Worm (Caenorhabditis elegans): ENCODE data around the gene C01G10.18.

C01G10.18 gene

ce11 chrV:15085335-15085800 lies 3.1 kb downstream of the C01G10.18 start, which contains the start of the genes ahsa-1 and C01G10.7 (continued):
- TF ChIP-seq nhr-41 (GFP tag; IDR thresholded peaks at IDR 0.05) (no peak), F10B5.3 (tag; optimal IDR thresholded peaks at IDR 0.05) (no peak), spr-1 (tag; optimal IDR thresholded peaks at IDR 0.05) (peak; percentile 46), ama-1 (optimal IDR thresholded peaks at IDR 0.05) (no peak), rbr-2 (tag; optimal IDR thresholded peaks at IDR 0.05) (peak; percentile 87), aha-1 (tag) (peak; percentile 98), mxl-2 (GFP tag; conservative IDR thresholded peaks at IDR 0.05) (no peak), gei-8 (GFP tag; optimal IDR thresholded peaks at IDR 0.05) (no peak), lin-13 (GFP tag; optimal IDR thresholded peaks at IDR 0.05) (peak; percentile 86), sdz-12 (GFP tag; optimal IDR thresholded peaks at IDR 0.05) (no peak), ceh-20 (GFP tag; IDR thresholded peaks at IDR 0.05) (peak; percentile 67; the same call in 1 of the 2 replicates), mes-2 (tag; optimal IDR thresholded peaks at IDR 0.05; ENCODE audit: poor library complexity, severe bottlenecking) (peak; percentile 99), zfp-2 (tag; optimal IDR thresholded peaks at IDR 0.05) (no peak), hlh-30 (tag; optimal IDR thresholded peaks at IDR 0.05; ENCODE audit: insufficient read depth) (no peak), pha-4 (GFP tag; IDR thresholded peaks at IDR 0.05) (peak; percentile 54; the same call in 1 of the 2 replicates), pha-4 (tag; optimal IDR thresholded peaks at IDR 0.05) (peak; percentile 97), snpc-1.2 (GFP tag; IDR thresholded peaks at IDR 0.05) (no peak), F37D6.2 (tag; optimal IDR thresholded peaks at IDR 0.05) (peak; percentile 70), R02D3.7 (tag; optimal IDR thresholded peaks at IDR 0.05) (peak; percentile 89), ceh-32 (tag; optimal IDR thresholded peaks at IDR 0.05; ENCODE audit: poor library complexity) (no peak), nhr-6 (tag; optimal IDR thresholded peaks at IDR 0.05) (peak; percentile 99), lin-39 (tag; optimal IDR thresholded peaks at IDR 0.05) (no peak), nhr-48 (tag; optimal IDR thresholded peaks at IDR 0.05) (no peak), dmd-9 (GFP tag; IDR thresholded peaks at IDR 0.05) (peak; percentile 86), lin-1 (GFP tag; IDR thresholded peaks at IDR 0.05) (no peak), nhr-237 (tag; optimal IDR thresholded peaks at IDR 0.05) (no peak), arid-1 (GFP tag; conservative IDR thresholded peaks at IDR 0.05) (0 out of 2 replicates have a peak, but pooled peaks have one; percentile 46), hif-1 (tag; optimal IDR thresholded peaks at IDR 0.05) (peak; percentile 60 to 98)

ce11 chrV:15083659-15084058 lies 4.9 kb downstream of the C01G10.18 start:
- TF ChIP-seq ces-1 (GFP tag; optimal IDR thresholded peaks at IDR 0.05) (no peak), hmg-1.1 (GFP tag; IDR thresholded peaks at IDR 0.05) (no peak), hlh-30 (tag; optimal IDR thresholded peaks at IDR 0.05; ENCODE audit: insufficient read depth) (no peak), spr-3 (GFP tag; optimal IDR thresholded peaks at IDR 0.05) (no peak), F10B5.3 (tag; optimal IDR thresholded peaks at IDR 0.05) (no peak), ztf-7 (tag; optimal IDR thresholded peaks at IDR 0.05) (no peak), zfp-3 (GFP tag; conservative IDR thresholded peaks at IDR 0.05) (no peak), nhr-42 (GFP tag; IDR thresholded peaks at IDR 0.05) (no peak), aly-2 (tag; optimal IDR thresholded peaks at IDR 0.05) (no peak), F26F4.8 (GFP tag; conservative IDR thresholded peaks at IDR 0.05) (no peak), dmd-6 (GFP tag; IDR thresholded peaks at IDR 0.05) (no peak), zag-1 (tag; optimal IDR thresholded peaks at IDR 0.05) (no peak), tag-97 (GFP tag; IDR thresholded peaks at IDR 0.05) (no peak), aha-1 (tag) (peak; percentile 18), zip-2 (tag; optimal IDR thresholded peaks at IDR 0.05) (no peak), spr-1 (tag; optimal IDR thresholded peaks at IDR 0.05) (no peak), ceh-20 (GFP tag; IDR thresholded peaks at IDR 0.05) (no peak), nhr-237 (tag; optimal IDR thresholded peaks at IDR 0.05) (no peak), pha-4 (GFP tag; IDR thresholded peaks at IDR 0.05) (peak; percentile 47; the same call in 1 of the 2 replicates), pha-4 (tag; optimal IDR thresholded peaks at IDR 0.05) (no peak), daf-19 (GFP tag; conservative IDR thresholded peaks at IDR 0.05) (no peak), nhr-41 (GFP tag; IDR thresholded peaks at IDR 0.05) (no peak), lin-1 (GFP tag; IDR thresholded peaks at IDR 0.05) (no peak), ZK337.2 (GFP tag; IDR thresholded peaks at IDR 0.05) (no peak), fkh-10 (GFP tag; optimal IDR thresholded peaks at IDR 0.05) (no peak), dmd-8 (GFP tag; IDR thresholded peaks at IDR 0.05) (no peak), zip-11 (GFP tag; IDR thresholded peaks at IDR 0.05) (no peak), arid-1 (GFP tag; conservative IDR thresholded peaks at IDR 0.05) (0 out of 2 replicates have a peak, but pooled peaks have one; percentile 30), set-16 (GFP tag; IDR thresholded peaks at IDR 0.05) (no peak), daf-12 (tag; optimal IDR thresholded peaks at IDR 0.05) (no peak), pqm-1 (tag; optimal IDR thresholded peaks at IDR 0.05) (no peak), lin-39 (tag; optimal IDR thresholded peaks at IDR 0.05) (no peak), vab-7 (GFP tag; IDR thresholded peaks at IDR 0.05) (no peak)

All from whole organism, L4 larva.